Worm (Caenorhabditis elegans) whole organism, L1 larva: ENCODE data around the gene Y15E3A.3.

Experiments used
- C04F5.9 ChIP-seq: sonication (generic microtip); optimal IDR thresholded peaks from 2 replicates; lab custom pipeline; 2016; ENCODE audit warnings: missing genetic modification characterization, missing compliant biosample characterization
- C16A3.4 ChIP-seq: fragments of 150-350 bp; optimal IDR thresholded peaks from 2 replicates; lab custom pipeline; 2014; ENCODE audit warnings: missing biosample characterization, missing genetic modification characterization
- aly-2 ChIP-seq: fragments of 150-350 bp; optimal IDR thresholded peaks from 2 replicates; lab custom pipeline; 2014; ENCODE audit warnings: missing biosample characterization, missing genetic modification characterization
- ama-1 ChIP-seq: fragments of 150-350 bp; optimal IDR thresholded peaks from 2 replicates; lab custom pipeline; 2014
- blmp-1 ChIP-seq: fragments of 150-350 bp; optimal IDR thresholded peaks from 2 replicates; lab custom pipeline; 2014; ENCODE audit warnings: missing biosample characterization, missing genetic modification characterization
- ceh-82 ChIP-seq, 3 experiments: fragments of 150-350 bp in 1 of 3; sonication (generic microtip) in 2 of 3; optimal IDR thresholded peaks; 2 replicates each; lab custom pipeline; 2014 to 2017; ENCODE audit warnings: missing biosample characterization in 3 of 3, missing genetic modification characterization in 3 of 3
- ceh-90 ChIP-seq: sonication (generic microtip); optimal IDR thresholded peaks from 2 replicates; lab custom pipeline; 2016; ENCODE audit warnings: missing genetic modification characterization, missing compliant biosample characterization
- dsc-1 ChIP-seq: sonication (generic microtip); optimal IDR thresholded peaks from 2 replicates; lab custom pipeline; 2016; ENCODE audit warnings: mild to moderate bottlenecking, missing genetic modification characterization, missing compliant biosample characterization
- egl-13 ChIP-seq: sonication (generic microtip); optimal IDR thresholded peaks from 2 replicates; lab custom pipeline; 2016; ENCODE audit warnings: missing genotype, missing genetic modification reagents, missing genetic modification characterization, missing compliant biosample characterization
- egl-27 ChIP-seq, 2 experiments: fragments of 150-350 bp in 1 of 2; sonication (generic microtip); optimal IDR thresholded peaks; 3 replicates each; lab custom pipeline; 2017 to 2018; ENCODE audit warnings: missing biosample characterization in 2 of 2, missing genetic modification characterization in 2 of 2, missing genetic modification reagents in 2 of 2
- elt-2 ChIP-seq: sonication (generic microtip); optimal IDR thresholded peaks from 2 replicates; lab custom pipeline; 2016; ENCODE audit warnings: missing genetic modification characterization, mild to moderate bottlenecking, inconsistent platforms, missing compliant biosample characterization, missing genetic modification reagents
- elt-3 ChIP-seq, 6 experiments: fragments of 150-350 bp in 1 of 6; sonication (generic microtip); optimal IDR thresholded peaks; 2 replicates each; lab custom pipeline; 2017 to 2018; ENCODE audit warnings: missing biosample characterization in 6 of 6, missing genetic modification characterization in 6 of 6, inconsistent platforms in 1 of 6
- fkh-10 ChIP-seq: sonication (generic microtip); optimal IDR thresholded peaks from 2 replicates; lab custom pipeline; 2017; ENCODE audit warnings: missing biosample characterization, missing genetic modification reagents, missing genetic modification characterization
- fkh-4 ChIP-seq: sonication (generic microtip); optimal IDR thresholded peaks from 2 replicates; lab custom pipeline; 2016; ENCODE audit warnings: missing compliant biosample characterization, missing genetic modification characterization, borderline replicate concordance
- fos-1 ChIP-seq: fragments of 150-350 bp; optimal IDR thresholded peaks from 2 replicates; lab custom pipeline; 2014; ENCODE audit warnings: missing biosample characterization, missing genetic modification characterization
- grh-1 ChIP-seq: fragments of 200-800 bp; sonication (Bioruptor generic); IDR thresholded peaks from 2 replicates; pipeline ENCODE4 v1.3.6; 2022; ENCODE audit warnings: missing genetic modification reagents, missing genetic modification characterization, missing compliant biosample characterization
- hlh-4 ChIP-seq: sonication (generic microtip); optimal IDR thresholded peaks from 2 replicates; lab custom pipeline; 2016; ENCODE audit warnings: mild to moderate bottlenecking, missing genetic modification characterization, missing compliant biosample characterization
- isw-1 ChIP-seq: fragments of 200-800 bp; sonication (Bioruptor generic); IDR thresholded peaks from 2 replicates; pipeline ENCODE4 v1.3.6; 2022; ENCODE audit warnings: missing genetic modification characterization, missing compliant biosample characterization
- jun-1 ChIP-seq: fragments of 150-350 bp; optimal IDR thresholded peaks from 2 replicates; lab custom pipeline; 2014; ENCODE audit warnings: missing biosample characterization, missing genetic modification reagents, missing genetic modification characterization
- lin-14 ChIP-seq: fragments of 200-800 bp; sonication (Bioruptor generic); optimal IDR thresholded peaks from 2 replicates; lab custom pipeline; 2018; ENCODE audit warnings: mild to moderate bottlenecking, missing genetic modification characterization, moderate library complexity, missing compliant biosample characterization
- lin-15B ChIP-seq: fragments of 150-350 bp; sonication (generic microtip); optimal IDR thresholded peaks from 3 replicates; lab custom pipeline; 2014; ENCODE audit warnings: missing biosample characterization, missing genetic modification characterization
- lin-35 ChIP-seq, 2 experiments: fragments of 150-350 bp; optimal IDR thresholded peaks; 2 replicates each; lab custom pipeline; 2014; ENCODE audit warnings: missing biosample characterization in 2 of 2, missing genetic modification characterization in 2 of 2, missing genetic modification reagents in 2 of 2
- lin-39 ChIP-seq: fragments of 150-350 bp; optimal IDR thresholded peaks from 2 replicates; lab custom pipeline; 2014; ENCODE audit warnings: missing biosample characterization, missing genetic modification reagents, missing genetic modification characterization
- lir-3 ChIP-seq: sonication (generic microtip); optimal IDR thresholded peaks from 2 replicates; lab custom pipeline; 2016; ENCODE audit warnings: mild to moderate bottlenecking, missing genetic modification characterization, moderate library complexity, missing compliant biosample characterization; ENCODE audit not compliant: poor library complexity
- lsy-2 ChIP-seq, 2 experiments: fragments of 150-350 bp; optimal IDR thresholded peaks; 2 replicates each; lab custom pipeline; 2014; ENCODE audit warnings: missing biosample characterization in 2 of 2, missing genetic modification characterization in 2 of 2
- mep-1 ChIP-seq: fragments of 150-350 bp; optimal IDR thresholded peaks from 2 replicates; lab custom pipeline; 2014; ENCODE audit warnings: missing biosample characterization, missing genetic modification characterization
- nhr-20 ChIP-seq: sonication (generic microtip); optimal IDR thresholded peaks from 2 replicates; lab custom pipeline; 2016; ENCODE audit warnings: mild to moderate bottlenecking, missing genetic modification characterization, missing compliant biosample characterization
- nhr-237 ChIP-seq: fragments of 150-350 bp; optimal IDR thresholded peaks from 2 replicates; lab custom pipeline; 2014; ENCODE audit warnings: missing biosample characterization, missing genetic modification characterization
- nhr-28 ChIP-seq: fragments of 150-350 bp; optimal IDR thresholded peaks from 2 replicates; lab custom pipeline; 2014; ENCODE audit warnings: missing biosample characterization, missing genetic modification characterization
- nhr-47 ChIP-seq: sonication (generic microtip); optimal IDR thresholded peaks from 2 replicates; lab custom pipeline; 2016; ENCODE audit warnings: mild to moderate bottlenecking, missing genetic modification characterization, moderate library complexity, missing compliant biosample characterization
- nhr-71 ChIP-seq: sonication (generic microtip); optimal IDR thresholded peaks from 2 replicates; lab custom pipeline; 2016; ENCODE audit warnings: mild to moderate bottlenecking, missing genetic modification characterization, moderate library complexity, missing compliant biosample characterization
- nhr-76 ChIP-seq: sonication (generic microtip); optimal IDR thresholded peaks from 2 replicates; lab custom pipeline; 2017; ENCODE audit warnings: missing biosample characterization, missing genetic modification characterization
- nhr-77 ChIP-seq: fragments of 150-350 bp; optimal IDR thresholded peaks from 2 replicates; lab custom pipeline; 2014; ENCODE audit warnings: missing biosample characterization, missing genetic modification characterization
- nhr-84 ChIP-seq: sonication (generic microtip); optimal IDR thresholded peaks from 2 replicates; lab custom pipeline; 2017; ENCODE audit warnings: missing biosample characterization, missing genetic modification characterization
- nhr-85 ChIP-seq: sonication (generic microtip); peaks from one replicate; lab custom pipeline; 2016; ENCODE audit warnings: missing genetic modification characterization, inconsistent platforms, missing compliant biosample characterization
- nhr-90 ChIP-seq: sonication (generic microtip); optimal IDR thresholded peaks from 2 replicates; lab custom pipeline; 2016; ENCODE audit warnings: mild to moderate bottlenecking, missing genetic modification characterization, missing compliant biosample characterization; ENCODE audit not compliant: poor library complexity
- pqm-1 ChIP-seq: sonication (generic microtip); optimal IDR thresholded peaks from 3 replicates; lab custom pipeline; 2017; ENCODE audit warnings: missing biosample characterization, missing genetic modification characterization
- rnt-1 ChIP-seq: sonication (generic microtip); optimal IDR thresholded peaks from 2 replicates; lab custom pipeline; 2016; ENCODE audit warnings: mild to moderate bottlenecking, missing genetic modification characterization, moderate library complexity, missing compliant biosample characterization
- skn-1 ChIP-seq: fragments of 150-350 bp; optimal IDR thresholded peaks from 2 replicates; lab custom pipeline; 2014; ENCODE audit warnings: missing biosample characterization, missing genetic modification characterization
- snpc-4 ChIP-seq: fragments of 150-350 bp; optimal IDR thresholded peaks from 2 replicates; lab custom pipeline; 2014; ENCODE audit warnings: missing biosample characterization, missing genetic modification characterization
- swsn-7 ChIP-seq: sonication (generic microtip); optimal IDR thresholded peaks from 2 replicates; lab custom pipeline; 2016; ENCODE audit warnings: missing genetic modification characterization, missing compliant biosample characterization
- tbx-2 ChIP-seq: sonication (generic microtip); optimal IDR thresholded peaks from 2 replicates; lab custom pipeline; 2016; ENCODE audit warnings: missing genetic modification characterization, missing compliant biosample characterization
- tlp-1 ChIP-seq: fragments of 150-350 bp; optimal IDR thresholded peaks from 2 replicates; lab custom pipeline; 2014; ENCODE audit warnings: missing biosample characterization, missing genetic modification characterization
- unc-62 ChIP-seq: fragments of 150-350 bp; optimal IDR thresholded peaks from 2 replicates; lab custom pipeline; 2014; ENCODE audit warnings: missing biosample characterization, missing genetic modification reagents, missing genetic modification characterization
- unc-86 ChIP-seq: sonication (generic microtip); optimal IDR thresholded peaks from 2 replicates; lab custom pipeline; 2016; ENCODE audit warnings: missing genetic modification characterization, missing compliant biosample characterization
- vab-15 ChIP-seq: sonication (generic microtip); optimal IDR thresholded peaks from 2 replicates; lab custom pipeline; 2017; ENCODE audit warnings: missing genotype, mild to moderate bottlenecking, missing genetic modification characterization, missing compliant biosample characterization
- xbp-1 ChIP-seq: sonication (generic microtip); optimal IDR thresholded peaks from 2 replicates; lab custom pipeline; 2016; ENCODE audit warnings: missing genetic modification characterization, missing compliant biosample characterization
- zag-1 ChIP-seq: fragments of 150-350 bp; optimal IDR thresholded peaks from 2 replicates; lab custom pipeline; 2014; ENCODE audit warnings: missing biosample characterization, missing genetic modification characterization
- zip-4 ChIP-seq: fragments of 200-800 bp; sonication (Bioruptor generic); optimal IDR thresholded peaks from 2 replicates; lab custom pipeline; 2018; ENCODE audit warnings: mild to moderate bottlenecking, missing genetic modification characterization, moderate library complexity, missing compliant biosample characterization
- ztf-11 ChIP-seq, 2 experiments: sonication (generic microtip); optimal IDR thresholded peaks; 2 replicates each; lab custom pipeline; 2016 to 2017; ENCODE audit warnings: missing genetic modification characterization in 2 of 2, missing biosample characterization in 1 of 2, missing compliant biosample characterization in 1 of 2
- ztf-4 ChIP-seq: fragments of 150-350 bp; optimal IDR thresholded peaks from 2 replicates; lab custom pipeline; 2014; ENCODE audit warnings: missing biosample characterization, missing genetic modification characterization

The Y15E3A.3 gene

ce11 chrX:15345346-15346198, 20.0 kb upstream of the Y15E3A.3 start (continued):
- TF ChIP-seq zag-1 (tag; lab: Kevin White, UChicago) (no peak), blmp-1 (tag; lab: Kevin White, UChicago) (no peak), lin-15B (tag; lab: Kevin White, UChicago) (no peak), lin-14 (GFP tag; lab: Kevin White, UChicago) (peak; percentile 31), unc-86 (tag; lab: Kevin White, UChicago) (no peak), nhr-28 (no peak)

ce11 chrX:15343971-15344370, 18.4 kb upstream of the Y15E3A.3 start:
- TF ChIP-seq ztf-11 (tag; optimal IDR thresholded peaks at IDR 0.05; lab: Kevin White, UChicago) (no peak), tlp-1 (no peak), nhr-84 (tag; lab: Kevin White, UChicago) (no peak), nhr-76 (tag; lab: Kevin White, UChicago) (no peak), egl-27 (tag; optimal IDR thresholded peaks at IDR 0.05; lab: Kevin White, UChicago) (no peak), lsy-2 (tag; optimal IDR thresholded peaks at IDR 0.05; lab: Kevin White, UChicago) (peak in 1 of 2 experiments; percentile 18), grh-1 (GFP tag; lab: Robert Waterston, UW) (no peak), ztf-4 (tag; lab: Kevin White, UChicago) (peak; percentile 28), nhr-237 (tag; lab: Kevin White, UChicago) (no peak), lin-39 (tag; lab: Kevin White, UChicago) (no peak), fkh-4 (tag; lab: Kevin White, UChicago) (no peak), xbp-1 (peak; percentile 11), nhr-71 (tag; lab: Kevin White, UChicago) (peak; percentile 72), fos-1 (tag; lab: Kevin White, UChicago) (no peak), elt-2 (tag; lab: Kevin White, UChicago) (no peak), vab-15 (tag; lab: Kevin White, UChicago) (no peak), ceh-82 (tag; optimal IDR thresholded peaks at IDR 0.05; lab: Kevin White, UChicago) (no peak), ceh-90 (tag; lab: Kevin White, UChicago) (no peak), nhr-77 (tag; lab: Kevin White, UChicago) (no peak), dsc-1 (tag; lab: Kevin White, UChicago) (peak; percentile 58), mep-1 (tag; lab: Kevin White, UChicago) (peak; percentile 35), nhr-20 (tag; lab: Kevin White, UChicago) (peak; percentile 44), hlh-4 (tag; lab: Kevin White, UChicago) (peak; percentile 74), elt-3 (tag; optimal IDR thresholded peaks at IDR 0.05; lab: Kevin White, UChicago) (no peak), lir-3 (no peak), C16A3.4 (tag; lab: Kevin White, UChicago) (no peak), pqm-1 (tag; lab: Kevin White, UChicago) (no peak), C04F5.9 (tag; lab: Kevin White, UChicago) (no peak), zip-4 (GFP tag; lab: Kevin White, UChicago) (no peak), fkh-10 (no peak), ama-1 (lab: Kevin White, UChicago) (no peak), aly-2 (tag; lab: Kevin White, UChicago) (no peak), tbx-2 (no peak), rnt-1 (tag; lab: Kevin White, UChicago) (no peak), zag-1 (tag; lab: Kevin White, UChicago) (no peak), jun-1 (tag; lab: Kevin White, UChicago) (no peak), skn-1 (no peak), swsn-7 (tag; lab: Kevin White, UChicago) (peak; percentile 17), nhr-47 (tag; lab: Kevin White, UChicago) (peak; percentile 78), nhr-85 (no peak), unc-62 (GFP tag; lab: Kevin White, UChicago) (no peak), lin-35 (GFP tag; optimal IDR thresholded peaks at IDR 0.05; lab: Kevin White, UChicago) (no peak), egl-13 (tag; lab: Kevin White, UChicago) (peak; percentile 26), lin-15B (tag; lab: Kevin White, UChicago) (no peak), isw-1 (no peak; the same call in 1 of the 2 replicates), snpc-4 (tag; lab: Kevin White, UChicago) (no peak), nhr-90 (no peak)
